Fruit fly (Drosophila melanogaster): ENCODE measurements around the gene meso18E.

dm6 chrX:19730844-19731243 lies 18.0 kb upstream of the meso18E start, which contains the start of gene AP-1-2beta:
- TF ChIP-seq usp (GFP tag; optimal IDR thresholded peaks at IDR 0.05) (no peak), pan (optimal IDR thresholded peaks at IDR 0.05) (no peak), EcR (GFP tag; optimal IDR thresholded peaks at IDR 0.05) (no peak)
